Worm (Caenorhabditis elegans): Measurements from ENCODE around the gene K08D9.6.

The K08D9.6 gene

ce11 chrV:3188043-3188442, 46.7 kb downstream of the K08D9.6 start, which contains the start of gene lag-2:
lag-2 (plus strand) TSS chrV:3188343.
- no peak for TF ChIP-seq saeg-2 (GFP tag; IDR thresholded peaks at IDR 0.05)
- TF ChIP-seq unc-62 (GFP tag; optimal IDR thresholded peaks at IDR 0.05 in 1 of 2): peak in 1 of 2 experiments; percentile 83
- no peak for TF ChIP-seq unc-62 (tag; optimal IDR thresholded peaks at IDR 0.05)
- no peak for TF ChIP-seq unc-130 (GFP tag; optimal IDR thresholded peaks at IDR 0.05)
- TF ChIP-seq nhr-6 (tag; optimal IDR thresholded peaks at IDR 0.05): no peak

ce11 chrV:3185855-3186254, 48.9 kb downstream of the K08D9.6 start:
- TF ChIP-seq pha-4 (GFP tag; IDR thresholded peaks at IDR 0.05): peak; percentile 31; the same call in 1 of the 2 replicates
- no peak for TF ChIP-seq pha-4 (tag; optimal IDR thresholded peaks at IDR 0.05)
- peak; percentile 71 for TF ChIP-seq set-16 (GFP tag; IDR thresholded peaks at IDR 0.05)
- no peak for TF ChIP-seq mdl-1 (tag; optimal IDR thresholded peaks at IDR 0.05)
